Worm (Caenorhabditis elegans) whole organism, L4 larva: ENCODE measurements around the gene K06H7.7.
A peak's percentile ranks its signal among the peaks of the same experiment; 100 is the strongest.

ENCODE experiments used
- F26F4.8 ChIP-seq: fragments of 200-800 bp; sonication (Bioruptor generic); conservative IDR thresholded peaks from 2 replicates; pipeline ENCODE4 v1.3.6; 2022; ENCODE audit warnings: missing genetic modification characterization, missing compliant biosample characterization
- F49E8.2 ChIP-seq: sonication (generic microtip); optimal IDR thresholded peaks from 2 replicates; lab custom pipeline; 2016; ENCODE audit warnings: missing compliant biosample characterization, mild to moderate bottlenecking, missing genetic modification characterization, borderline replicate concordance
- T20F7.1 ChIP-seq: fragments of 200-800 bp; sonication (Bioruptor generic); optimal IDR thresholded peaks from 2 replicates; lab custom pipeline; 2018; ENCODE audit warnings: mild to moderate bottlenecking, missing genetic modification characterization, missing compliant biosample characterization
- T26A8.4 ChIP-seq: fragments of 200-800 bp; sonication (Bioruptor generic); IDR thresholded peaks from 2 replicates; pipeline ENCODE4 v1.3.6; 2022; ENCODE audit warnings: missing genetic modification characterization, missing compliant biosample characterization
- Y105C5A.15 ChIP-seq: fragments of 200-800 bp; sonication (Bioruptor generic); IDR thresholded peaks from 2 replicates; pipeline ENCODE4 v1.3.6; 2022; ENCODE audit warnings: missing genetic modification characterization, missing compliant biosample characterization
- Y48G9A.11 ChIP-seq: fragments of 200-800 bp; sonication (Bioruptor generic); IDR thresholded peaks from 2 replicates; pipeline ENCODE4 v1.3.6; 2022; ENCODE audit warnings: missing genetic modification reagents, missing genetic modification characterization, missing compliant biosample characterization
- Y5F2A.4 ChIP-seq: fragments of 200-800 bp; sonication (Bioruptor generic); optimal IDR thresholded peaks from 2 replicates; lab custom pipeline; 2018; ENCODE audit warnings: mild to moderate bottlenecking, missing genetic modification characterization, missing compliant biosample characterization
- Y75B8A.6 ChIP-seq: fragments of 200-800 bp; sonication (Bioruptor generic); IDR thresholded peaks from 2 replicates; pipeline ENCODE4 v1.3.6; 2022; ENCODE audit warnings: missing genetic modification reagents, missing genetic modification characterization, missing compliant biosample characterization
- ZK337.2 ChIP-seq: fragments of 200-800 bp; sonication (Bioruptor generic); IDR thresholded peaks from 2 replicates; pipeline ENCODE4 v1.3.6; 2022; ENCODE audit warnings: missing genetic modification reagents, missing genetic modification characterization, missing compliant biosample characterization
- ZK546.5 ChIP-seq, 2 experiments: sonication (generic microtip); optimal IDR thresholded peaks; 2 replicates each; lab custom pipeline; 2017; ENCODE audit warnings: missing biosample characterization in 2 of 2, missing genetic modification characterization in 2 of 2
- attf-4 ChIP-seq: sonication (generic microtip); optimal IDR thresholded peaks from 3 replicates; lab custom pipeline; 2017; ENCODE audit warnings: missing biosample characterization, missing genetic modification characterization
- ceh-28 ChIP-seq: fragments of 150-350 bp; optimal IDR thresholded peaks from 2 replicates; lab custom pipeline; 2014; ENCODE audit warnings: missing biosample characterization, missing genetic modification reagents, missing genetic modification characterization
- ceh-32 ChIP-seq: sonication (generic microtip); optimal IDR thresholded peaks from 2 replicates; lab custom pipeline; 2016; ENCODE audit warnings: mild to moderate bottlenecking, missing genetic modification characterization, missing compliant biosample characterization; ENCODE audit not compliant: poor library complexity
- ceh-44 ChIP-seq: fragments of 200-800 bp; sonication (Bioruptor generic); IDR thresholded peaks from 2 replicates; pipeline ENCODE4 v1.3.6; 2022; ENCODE audit warnings: missing genetic modification reagents, missing genetic modification characterization, missing compliant biosample characterization
- ceh-82 ChIP-seq: sonication (generic microtip); optimal IDR thresholded peaks from 2 replicates; lab custom pipeline; 2017; ENCODE audit warnings: missing biosample characterization, missing genetic modification characterization
- ces-1 ChIP-seq: fragments of 150-350 bp; sonication (generic microtip); optimal IDR thresholded peaks from 4 replicates; lab custom pipeline; 2014; ENCODE audit warnings: missing biosample characterization, missing genetic modification reagents, missing genetic modification characterization
- ctbp-1 ChIP-seq: fragments of 200-800 bp; sonication (Bioruptor generic); IDR thresholded peaks from 2 replicates; pipeline ENCODE4 v1.3.6; 2022; ENCODE audit warnings: missing genetic modification reagents, missing genetic modification characterization, missing compliant biosample characterization
- daf-12 ChIP-seq: fragments of 150-350 bp; optimal IDR thresholded peaks from 2 replicates; lab custom pipeline; 2014; ENCODE audit warnings: missing biosample characterization, missing genetic modification reagents, missing genetic modification characterization
- dmd-6 ChIP-seq: fragments of 200-800 bp; sonication (Bioruptor generic); IDR thresholded peaks from 2 replicates; pipeline ENCODE4 v1.3.6; 2022; ENCODE audit warnings: missing genetic modification reagents, missing genetic modification characterization, missing compliant biosample characterization
- dmd-9 ChIP-seq: fragments of 200-800 bp; sonication (Bioruptor generic); IDR thresholded peaks from 2 replicates; pipeline ENCODE4 v1.3.6; 2022; ENCODE audit warnings: missing genetic modification reagents, missing genetic modification characterization, missing compliant biosample characterization
- dpl-1 ChIP-seq: fragments of 150-350 bp; optimal IDR thresholded peaks from 2 replicates; lab custom pipeline; 2014; ENCODE audit warnings: missing biosample characterization, missing genetic modification reagents, missing genetic modification characterization
- duxl-1 ChIP-seq: sonication (generic microtip); optimal IDR thresholded peaks from 2 replicates; lab custom pipeline; 2016; ENCODE audit warnings: mild to moderate bottlenecking, missing genetic modification characterization, moderate library complexity, missing compliant biosample characterization; ENCODE audit not compliant: poor library complexity
- dve-1 ChIP-seq: sonication (generic microtip); optimal IDR thresholded peaks from 2 replicates; lab custom pipeline; 2017; ENCODE audit warnings: antibody characterized with exemption, mild to moderate bottlenecking, missing genetic modification characterization, missing compliant biosample characterization; ENCODE audit not compliant: insufficient read depth
- egl-43 ChIP-seq: fragments of 200-800 bp; sonication (Bioruptor generic); IDR thresholded peaks from 2 replicates; pipeline ENCODE4 v1.3.6; 2022; ENCODE audit warnings: missing genetic modification reagents, missing genetic modification characterization, missing compliant biosample characterization
- fos-1 ChIP-seq: fragments of 150-350 bp; optimal IDR thresholded peaks from 2 replicates; lab custom pipeline; 2014; ENCODE audit warnings: missing biosample characterization, missing genetic modification characterization
- gei-8 ChIP-seq: fragments of 200-800 bp; sonication (Bioruptor generic); optimal IDR thresholded peaks from 2 replicates; lab custom pipeline; 2018; ENCODE audit warnings: mild to moderate bottlenecking, missing genetic modification characterization, missing compliant biosample characterization
- hif-1 ChIP-seq, 2 experiments: sonication (generic microtip); optimal IDR thresholded peaks; 2 replicates each; lab custom pipeline; 2016 to 2017; ENCODE audit warnings: missing compliant biosample characterization in 2 of 2, missing genetic modification characterization in 2 of 2, missing genetic modification reagents in 2 of 2, missing genotype in 2 of 2, mild to moderate bottlenecking in 1 of 2
- hlh-11 ChIP-seq: fragments of 200-800 bp; sonication (Bioruptor generic); optimal IDR thresholded peaks from 2 replicates; lab custom pipeline; 2018; ENCODE audit warnings: mild to moderate bottlenecking, missing genetic modification characterization, missing compliant biosample characterization
- lim-7 ChIP-seq: fragments of 200-800 bp; sonication (Bioruptor generic); IDR thresholded peaks from 2 replicates; pipeline ENCODE4 v1.3.6; 2022; ENCODE audit warnings: missing genetic modification characterization, missing compliant biosample characterization
- lin-1 ChIP-seq: fragments of 200-800 bp; sonication (Bioruptor generic); IDR thresholded peaks from 2 replicates; pipeline ENCODE4 v1.3.6; 2022; ENCODE audit warnings: missing genetic modification reagents, missing genetic modification characterization, missing compliant biosample characterization
- lin-13 ChIP-seq: fragments of 150-350 bp; optimal IDR thresholded peaks from 2 replicates; lab custom pipeline; 2014; ENCODE audit warnings: missing biosample characterization, missing genetic modification reagents, missing genetic modification characterization
- lin-29 ChIP-seq: fragments of 200-800 bp; sonication (Bioruptor generic); IDR thresholded peaks from 2 replicates; pipeline ENCODE4 v1.3.6; 2022; ENCODE audit warnings: missing genetic modification reagents, missing genetic modification characterization, missing compliant biosample characterization
- madf-9 ChIP-seq: fragments of 200-800 bp; sonication (Bioruptor generic); conservative IDR thresholded peaks from 2 replicates; pipeline ENCODE4 v1.3.6; 2022; ENCODE audit warnings: missing genetic modification reagents, missing genetic modification characterization, missing compliant biosample characterization
- mxl-3 ChIP-seq: fragments of 200-800 bp; sonication (Bioruptor generic); optimal IDR thresholded peaks from 2 replicates; lab custom pipeline; 2018; ENCODE audit warnings: mild to moderate bottlenecking, missing genetic modification characterization, missing compliant biosample characterization
- nhr-102 ChIP-seq: sonication (generic microtip); optimal IDR thresholded peaks from 2 replicates; lab custom pipeline; 2016; ENCODE audit warnings: mild to moderate bottlenecking, missing genetic modification characterization, moderate library complexity, missing compliant biosample characterization
- nhr-237 ChIP-seq: sonication (generic microtip); optimal IDR thresholded peaks from 2 replicates; lab custom pipeline; 2017; ENCODE audit warnings: missing biosample characterization, missing genetic modification characterization
- nhr-41 ChIP-seq: fragments of 200-800 bp; sonication (Bioruptor generic); IDR thresholded peaks from 2 replicates; pipeline ENCODE4 v1.3.6; 2022; ENCODE audit warnings: missing genetic modification reagents, missing genetic modification characterization, missing compliant biosample characterization
- nhr-42 ChIP-seq: fragments of 200-800 bp; sonication (Bioruptor generic); IDR thresholded peaks from 2 replicates; pipeline ENCODE4 v1.3.6; 2022; ENCODE audit warnings: missing genetic modification characterization, missing compliant biosample characterization
- pha-4 ChIP-seq, 2 experiments: fragments of 150-350 bp in 1 of 2; fragments of 200-800 bp in 1 of 2; sonication (Bioruptor generic) in 1 of 2; IDR thresholded peaks in 1 of 2; optimal IDR thresholded peaks in 1 of 2; 2 replicates each; pipeline versions ENCODE4 v1.3.6 to Lab custom; 2014 to 2022; ENCODE audit warnings: missing genetic modification characterization in 2 of 2, missing genetic modification reagents in 2 of 2, missing biosample characterization in 1 of 2, missing compliant biosample characterization in 1 of 2
- rbr-2 ChIP-seq: sonication (generic microtip); optimal IDR thresholded peaks from 2 replicates; lab custom pipeline; 2016; ENCODE audit warnings: missing genotype, missing genetic modification characterization, missing compliant biosample characterization
- saeg-2 ChIP-seq: fragments of 200-800 bp; sonication (Bioruptor generic); IDR thresholded peaks from 2 replicates; pipeline ENCODE4 v1.3.6; 2022; ENCODE audit warnings: missing genetic modification reagents, missing genetic modification characterization, missing compliant biosample characterization
- spr-3 ChIP-seq: fragments of 200-800 bp; sonication (Bioruptor generic); optimal IDR thresholded peaks from 2 replicates; lab custom pipeline; 2018; ENCODE audit warnings: mild to moderate bottlenecking, missing genetic modification characterization, missing compliant biosample characterization
- unc-62 ChIP-seq, 3 experiments: fragments of 150-350 bp in 1 of 3; sonication (generic microtip); optimal IDR thresholded peaks in 2 of 3; peaks in 1 of 3; 1 replicate in 1 of 3; 2 replicates in 2 of 3; lab custom pipeline; 2014 to 2017; ENCODE audit warnings: missing biosample characterization in 3 of 3, missing genetic modification characterization in 3 of 3, missing genetic modification reagents in 3 of 3, missing genotype in 1 of 3
- vab-7 ChIP-seq: fragments of 200-800 bp; sonication (Bioruptor generic); IDR thresholded peaks from 2 replicates; pipeline ENCODE4 v1.3.6; 2022; ENCODE audit warnings: missing genetic modification reagents, missing genetic modification characterization, missing compliant biosample characterization
- zag-1 ChIP-seq: fragments of 150-350 bp; optimal IDR thresholded peaks from 2 replicates; lab custom pipeline; 2014; ENCODE audit warnings: missing biosample characterization, missing genetic modification characterization
- zfp-2 ChIP-seq: sonication (generic microtip); optimal IDR thresholded peaks from 2 replicates; lab custom pipeline; 2016; ENCODE audit warnings: mild to moderate bottlenecking, missing genetic modification characterization, missing compliant biosample characterization
- zfp-3 ChIP-seq: fragments of 200-800 bp; sonication (Bioruptor generic); conservative IDR thresholded peaks from 2 replicates; pipeline ENCODE4 v1.3.6; 2022; ENCODE audit warnings: missing genetic modification reagents, missing genetic modification characterization, missing compliant biosample characterization
- zip-11 ChIP-seq: fragments of 200-800 bp; sonication (Bioruptor generic); IDR thresholded peaks from 2 replicates; pipeline ENCODE4 v1.3.6; 2022; ENCODE audit warnings: missing genetic modification characterization, missing compliant biosample characterization
- zip-2 ChIP-seq: fragments of 150-350 bp; optimal IDR thresholded peaks from 2 replicates; lab custom pipeline; 2014; ENCODE audit warnings: missing biosample characterization, missing genetic modification characterization
- ztf-11 ChIP-seq: fragments of 150-350 bp; optimal IDR thresholded peaks from 2 replicates; lab custom pipeline; 2014; ENCODE audit warnings: missing biosample characterization, missing genetic modification characterization

K06H7.7 gene

DNA sequence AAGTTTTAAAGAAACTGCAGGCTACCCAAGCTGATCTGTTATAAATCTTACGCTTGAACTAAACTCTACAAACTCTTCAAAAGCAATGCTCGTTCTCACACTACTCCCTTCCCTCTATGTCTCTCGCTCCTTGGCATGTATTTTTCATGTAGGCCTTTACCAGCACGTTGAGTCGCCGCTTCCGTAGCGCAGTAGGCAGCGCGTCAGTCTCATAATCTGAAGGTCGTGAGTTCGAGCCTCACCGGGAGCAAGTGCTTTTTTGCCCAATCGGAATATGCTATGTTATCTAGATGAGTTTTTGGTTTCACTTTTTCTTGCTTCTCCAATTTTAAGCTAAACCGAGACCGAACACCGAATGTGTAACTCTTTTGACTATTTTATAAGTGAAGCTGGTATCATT lies 21.2 kb upstream of the K06H7.7 start:
- TF ChIP-seq dpl-1 (GFP tag; lab: Kevin White, UChicago), result no peak
- TF ChIP-seq unc-62 (GFP tag; optimal IDR thresholded peaks at IDR 0.05 in 1 of 2; lab: Kevin White, UChicago), result no peak
- no peak for TF ChIP-seq unc-62 (tag; optimal IDR thresholded peaks at IDR 0.05; lab: Kevin White, UChicago)
- no peak for TF ChIP-seq zfp-2
- TF ChIP-seq hif-1 (tag; optimal IDR thresholded peaks at IDR 0.05; lab: Kevin White, UChicago), result peak in 1 of 2 experiments; percentile 9
- no peak for TF ChIP-seq ces-1 (GFP tag; lab: Kevin White, UChicago)
- no peak for TF ChIP-seq vab-7 (GFP tag; lab: Robert Waterston, UW)
- no peak for TF ChIP-seq mxl-3 (GFP tag; lab: Kevin White, UChicago)
- no peak for TF ChIP-seq nhr-42 (GFP tag; lab: Robert Waterston, UW)
- no peak for TF ChIP-seq nhr-102 (tag; lab: Kevin White, UChicago)
- TF ChIP-seq ctbp-1, result peak; percentile 64
- no peak for TF ChIP-seq Y105C5A.15 (GFP tag; lab: Robert Waterston, UW)
- no peak for TF ChIP-seq zip-2 (tag; lab: Kevin White, UChicago)
- TF ChIP-seq fos-1 (tag; lab: Kevin White, UChicago), result no peak
- peak; percentile 64; the same call in 1 of the 2 replicates for TF ChIP-seq Y48G9A.11
- TF ChIP-seq ZK546.5 (tag; optimal IDR thresholded peaks at IDR 0.05; lab: Kevin White, UChicago), result no peak
- no peak for TF ChIP-seq zfp-3 (GFP tag; lab: Robert Waterston, UW)
- TF ChIP-seq attf-4 (tag; lab: Kevin White, UChicago), result no peak
- peak; percentile 72 for TF ChIP-seq lim-7 (GFP tag; lab: Robert Waterston, UW)
- TF ChIP-seq spr-3 (GFP tag; lab: Kevin White, UChicago), result peak; percentile 18
- TF ChIP-seq hlh-11, result peak; percentile 38
- TF ChIP-seq lin-13, result no peak
- no peak for TF ChIP-seq zip-11
- TF ChIP-seq zag-1, result no peak
- TF ChIP-seq rbr-2, result peak; percentile 41
- TF ChIP-seq dve-1 (tag; lab: Kevin White, UChicago), result peak; percentile 5
- TF ChIP-seq saeg-2 (GFP tag; lab: Robert Waterston, UW), result 0 out of 2 replicates have a peak, but pooled peaks have one; percentile 43
- no peak for TF ChIP-seq lin-29 (GFP tag; lab: Robert Waterston, UW)
- no peak for TF ChIP-seq ceh-82
- TF ChIP-seq nhr-237, result no peak
- peak; percentile 23 for TF ChIP-seq T20F7.1 (GFP tag; lab: Kevin White, UChicago)
- peak; percentile 82 for TF ChIP-seq ceh-44
- TF ChIP-seq Y75B8A.6 (GFP tag; lab: Robert Waterston, UW), result no peak
- TF ChIP-seq ztf-11 (tag; lab: Kevin White, UChicago), result no peak
- peak; percentile 42 for TF ChIP-seq gei-8 (GFP tag; lab: Kevin White, UChicago)
- TF ChIP-seq egl-43 (GFP tag; lab: Robert Waterston, UW), result peak; percentile 86
- TF ChIP-seq lin-1 (GFP tag; lab: Robert Waterston, UW), result no peak
- TF ChIP-seq Y5F2A.4 (GFP tag; lab: Kevin White, UChicago), result no peak
- no peak for TF ChIP-seq F26F4.8
- no peak for TF ChIP-seq duxl-1 (tag; lab: Kevin White, UChicago)
- no peak for TF ChIP-seq nhr-41
- TF ChIP-seq T26A8.4 (GFP tag; lab: Robert Waterston, UW), result peak; percentile 75
- no peak for TF ChIP-seq daf-12 (tag; lab: Kevin White, UChicago)
- TF ChIP-seq pha-4 (GFP tag; IDR thresholded peaks at IDR 0.05; lab: Robert Waterston, UW), result peak; percentile 42; the same call in 1 of the 2 replicates
- TF ChIP-seq pha-4 (tag; optimal IDR thresholded peaks at IDR 0.05; lab: Kevin White, UChicago), result no peak
- TF ChIP-seq ceh-32 (tag; lab: Kevin White, UChicago), result no peak
- TF ChIP-seq ZK337.2 (GFP tag; lab: Robert Waterston, UW), result peak; percentile 32; the same call in 1 of the 2 replicates
- no peak for TF ChIP-seq ceh-28
- TF ChIP-seq dmd-9 (GFP tag; lab: Robert Waterston, UW), result peak; percentile 68; the same call in 1 of the 2 replicates
- TF ChIP-seq F49E8.2 (tag; lab: Kevin White, UChicago), result no peak
- TF ChIP-seq madf-9 (GFP tag; lab: Robert Waterston, UW), result peak; percentile 62
- TF ChIP-seq dmd-6 (GFP tag; lab: Robert Waterston, UW), result peak; percentile 22; the same call in 1 of the 2 replicates
